Fruit fly (Drosophila melanogaster) whole organism, prepupa: Measurements from ENCODE around the gene Sqor.

ENCODE experiments used
- CG1621 ChIP-seq: fragments of 200-800 bp; sonication (Bioruptor generic); optimal IDR thresholded peaks from 3 replicates; lab custom pipeline; 2018; ENCODE audit warnings: missing biosample characterization, mild to moderate bottlenecking, missing genetic modification characterization
- CG3032 ChIP-seq: fragments of 200-800 bp; optimal IDR thresholded peaks from 2 replicates; lab custom pipeline; 2019; ENCODE audit warnings: missing biosample characterization, mild to moderate bottlenecking, missing genetic modification characterization, moderate library complexity
- CG32006 ChIP-seq: fragments of 200-800 bp; sonication (Bioruptor generic); optimal IDR thresholded peaks from 3 replicates; lab custom pipeline; 2017; ENCODE audit warnings: missing biosample characterization, mild to moderate bottlenecking, missing genetic modification characterization
- CG7368 ChIP-seq: fragments of 200-800 bp; sonication (Bioruptor generic); optimal IDR thresholded peaks from 3 replicates; lab custom pipeline; 2016; ENCODE audit warnings: missing biosample characterization, missing genetic modification characterization
- CG9139 ChIP-seq: fragments of 200-800 bp; sonication (Bioruptor generic); optimal IDR thresholded peaks from 3 replicates; lab custom pipeline; 2017; ENCODE audit warnings: missing biosample characterization, mild to moderate bottlenecking, missing genetic modification characterization
- Gug ChIP-seq: fragments of 200-800 bp; sonication (Bioruptor generic); IDR thresholded peaks from 2 replicates; pipeline ENCODE4 v1.3.6; 2022; ENCODE audit warnings: missing biosample characterization, missing genetic modification characterization
- Met ChIP-seq: fragments of 200-800 bp; sonication (Bioruptor generic); optimal IDR thresholded peaks from 3 replicates; lab custom pipeline; 2016; ENCODE audit warnings: missing biosample characterization, missing genetic modification characterization
- pdm3 ChIP-seq: fragments of 200-800 bp; sonication (Bioruptor generic); optimal IDR thresholded peaks from 3 replicates; lab custom pipeline; 2016; ENCODE audit warnings: missing biosample characterization, missing genetic modification characterization

DNA sequence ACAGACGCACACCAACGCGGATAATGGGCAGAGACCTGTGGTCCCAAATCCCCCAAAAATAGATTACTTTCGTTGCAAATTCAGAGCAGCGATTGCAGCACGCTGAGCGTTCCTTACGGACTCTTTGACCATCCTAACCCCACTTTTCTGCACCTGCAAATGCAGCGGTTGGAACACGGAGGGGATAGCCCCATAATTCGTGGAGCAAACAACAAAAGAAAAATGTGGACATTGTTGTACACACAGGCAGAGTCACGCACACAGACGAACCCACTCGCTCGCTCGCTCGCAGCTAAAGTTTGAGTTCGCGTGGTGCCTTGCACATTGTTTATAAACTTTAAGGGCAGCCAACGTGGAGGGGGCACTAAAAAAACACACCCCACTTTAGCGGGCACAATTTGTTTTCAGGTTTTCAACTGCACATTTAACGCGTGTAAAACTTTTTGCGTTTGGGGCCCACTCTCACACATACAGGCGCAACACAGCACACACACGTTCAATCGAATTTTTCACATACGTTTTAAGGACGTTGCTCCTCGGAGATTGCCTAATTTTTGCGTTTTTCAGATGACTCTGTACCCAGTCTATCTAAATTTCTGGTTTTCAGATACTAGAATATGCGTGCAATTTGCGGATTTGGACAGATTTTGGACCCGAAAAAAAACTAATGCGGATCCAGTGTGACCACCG is 13.8 kb downstream of the Sqor start:
- TF ChIP-seq CG1621 (tag; lab: Kevin White, UChicago) (no peak), Met (no peak), CG3032 (tag; lab: Kevin White, UChicago) (no peak), CG32006 (GFP tag; lab: Kevin White, UChicago) (no peak), CG9139 (GFP tag; lab: Kevin White, UChicago) (no peak), pdm3 (no peak), Gug (GFP tag; lab: Robert Waterston, UW) (no peak), CG7368 (GFP tag; lab: Kevin White, UChicago) (no peak)
